Worm (Caenorhabditis elegans): ENCODE results near the gene str-3.

The str-3 gene

DNA sequence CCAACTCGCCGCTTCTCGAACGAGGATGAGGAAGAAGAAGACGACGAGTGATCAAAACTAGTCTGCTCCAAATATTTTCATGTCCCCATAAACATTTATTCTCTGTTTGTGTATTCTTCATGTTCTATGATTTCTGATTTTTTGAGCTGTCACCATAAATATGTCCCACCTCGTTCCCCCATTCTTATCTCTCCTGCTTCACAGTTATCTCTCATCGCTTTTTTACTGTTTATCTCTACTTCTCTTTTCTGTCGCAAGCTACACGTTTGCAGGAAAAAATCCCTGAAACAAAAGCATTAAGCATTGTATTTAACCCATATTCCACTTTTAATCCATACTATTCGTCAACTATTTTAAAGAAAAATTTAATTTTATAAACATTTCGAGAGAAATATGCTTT is 30.6 kb upstream of the str-3 start:
- TF ChIP-seq ets-4 (tag; optimal IDR thresholded peaks at IDR 0.05) (no peak), ceh-48 (tag; optimal IDR thresholded peaks at IDR 0.05) (no peak), pax-1 (tag; optimal IDR thresholded peaks at IDR 0.05) (no peak), gmeb-2 (tag; optimal IDR thresholded peaks at IDR 0.05) (no peak)

DNA sequence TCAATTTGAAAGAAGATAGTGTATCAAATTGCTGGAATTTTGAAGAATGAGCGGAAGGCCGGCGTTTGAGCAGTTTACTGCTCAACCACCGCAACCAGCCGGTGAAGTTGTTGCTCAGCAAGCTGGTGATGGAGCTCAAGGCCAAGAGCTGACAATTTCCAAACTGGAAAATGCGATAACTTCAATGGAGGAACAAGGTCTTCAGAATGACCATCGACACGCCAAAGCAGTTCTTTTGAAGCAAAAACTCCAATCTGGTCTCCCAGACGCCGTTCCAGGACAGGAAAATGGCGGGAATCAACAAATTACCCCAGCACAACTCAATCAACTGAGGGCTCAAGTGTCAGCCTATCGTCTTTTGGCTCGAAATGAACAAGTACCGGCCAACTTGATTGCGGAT is 25.9 kb upstream of the str-3 start:
- TF ChIP-seq unc-3 (GFP tag; conservative IDR thresholded peaks at IDR 0.05) (no peak), unc-3 (tag; optimal IDR thresholded peaks at IDR 0.05) (no peak), pax-1 (tag; optimal IDR thresholded peaks at IDR 0.05) (no peak), fkh-10 (GFP tag; optimal IDR thresholded peaks at IDR 0.05) (no peak), elt-4 (tag; optimal IDR thresholded peaks at IDR 0.05) (no peak), ceh-31 (tag; optimal IDR thresholded peaks at IDR 0.05) (no peak), npax-4 (tag; optimal IDR thresholded peaks at IDR 0.05) (no peak), pqm-1 (tag; optimal IDR thresholded peaks at IDR 0.05) (no peak), ceh-48 (tag; optimal IDR thresholded peaks at IDR 0.05) (no peak), ceh-22 (tag; optimal IDR thresholded peaks at IDR 0.05) (no peak), hlh-6 (tag; optimal IDR thresholded peaks at IDR 0.05) (no peak), eyg-1 (tag; optimal IDR thresholded peaks at IDR 0.05) (no peak), ztf-16 (tag; optimal IDR thresholded peaks at IDR 0.05) (no peak)

DNA sequence TGAATTAATAATTGTTTCAGACTA is 25.6 kb upstream of the str-3 start, which contains the start of gene swsn-4:
swsn-4 (plus strand) TSS at position 21 of the 24 bp plus-strand sequence.
- no peak for TF ChIP-seq rnt-1 (tag; optimal IDR thresholded peaks at IDR 0.05)
- no peak for TF ChIP-seq C08G9.2 (tag; optimal IDR thresholded peaks at IDR 0.05)
- no peak for TF ChIP-seq ceh-48 (tag; optimal IDR thresholded peaks at IDR 0.05)

DNA sequence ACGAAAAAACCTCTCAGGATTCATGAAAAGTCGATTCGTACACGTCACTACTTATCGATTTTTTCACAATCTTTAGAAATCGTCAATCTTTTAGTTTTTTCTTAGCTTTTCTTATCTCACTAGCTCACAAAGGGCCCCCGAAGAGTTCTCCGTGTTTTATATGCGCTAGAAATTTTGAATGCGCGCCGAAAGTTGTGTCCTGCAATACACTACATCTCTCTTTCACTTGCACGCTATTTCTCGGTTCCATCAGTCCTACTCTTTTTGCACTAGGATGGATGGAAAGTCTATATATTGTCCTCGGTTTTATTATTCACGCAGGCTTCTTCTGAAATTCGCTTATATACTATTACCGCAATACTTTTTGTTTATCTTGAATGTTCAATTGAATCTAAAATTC is 25.4 kb upstream of the str-3 start:
- TF ChIP-seq pat-9 (tag; optimal IDR thresholded peaks at IDR 0.05) (no peak), K02D7.2 (tag; optimal IDR thresholded peaks at IDR 0.05) (no peak)

DNA sequence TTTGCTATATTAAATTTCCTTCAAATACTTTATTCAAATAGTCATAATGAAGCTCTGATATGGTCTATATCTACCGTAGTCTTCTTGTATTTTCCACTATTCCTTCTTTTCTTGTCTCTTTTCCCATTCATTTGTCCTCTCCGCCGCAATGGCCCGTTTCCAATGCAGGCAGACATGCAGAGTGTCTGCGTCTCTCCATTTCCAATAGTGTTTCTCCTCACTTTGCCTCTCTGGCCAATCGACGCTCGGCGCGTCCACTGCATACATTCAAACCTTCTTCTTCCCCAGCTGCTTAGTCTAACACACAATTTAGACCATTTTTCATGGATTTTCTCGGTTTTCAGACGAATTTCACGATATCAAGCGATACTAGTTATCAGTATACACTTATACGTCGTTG is 25.0 kb upstream of the str-3 start:
- TF ChIP-seq nfya-1 (tag; optimal IDR thresholded peaks at IDR 0.05), result peak; percentile 100
- TF ChIP-seq ceh-2 (tag; optimal IDR thresholded peaks at IDR 0.05), result peak; percentile 6
- no peak; the same call in 1 of the 2 replicates for TF ChIP-seq sox-2 (GFP tag; IDR thresholded peaks at IDR 0.05)
- TF ChIP-seq pros-1 (tag; optimal IDR thresholded peaks at IDR 0.05), result peak; percentile 40
- TF ChIP-seq ceh-34 (tag; optimal IDR thresholded peaks at IDR 0.05), result peak; percentile 17
- TF ChIP-seq ceh-14 (tag; optimal IDR thresholded peaks at IDR 0.05), result no peak
- peak; percentile 40 for TF ChIP-seq ceh-31 (tag; optimal IDR thresholded peaks at IDR 0.05)
- no peak for TF ChIP-seq fkh-6 (tag; optimal IDR thresholded peaks at IDR 0.05)
- no peak for TF ChIP-seq pqm-1 (tag; optimal IDR thresholded peaks at IDR 0.05)

DNA sequence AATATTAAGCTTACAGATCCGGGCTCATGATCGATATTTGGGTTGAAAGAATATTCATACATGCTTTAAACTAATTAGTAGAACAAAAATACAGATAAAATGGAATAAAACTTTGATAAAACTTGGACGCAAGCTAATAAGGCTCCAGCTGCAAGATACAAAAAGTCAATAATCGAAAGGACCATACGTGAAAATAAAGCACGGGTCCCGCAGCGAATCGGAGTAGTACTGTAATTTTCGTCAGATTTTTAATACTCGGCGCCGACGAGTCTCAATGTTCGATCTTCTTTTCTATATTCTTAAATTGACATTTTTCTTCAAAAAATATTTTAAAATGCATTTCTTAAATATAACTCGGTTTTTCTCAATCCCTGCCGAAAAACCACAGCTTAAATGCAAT is 24.5 kb upstream of the str-3 start, which contains the start of gene spo-11:
spo-11 (minus strand) TSS at position 189 of the 400 bp plus-strand sequence.
- no peak for TF ChIP-seq dve-1 (tag; optimal IDR thresholded peaks at IDR 0.05)
- TF ChIP-seq pha-4 (tag; optimal IDR thresholded peaks at IDR 0.05), result no peak
- TF ChIP-seq ama-1 (optimal IDR thresholded peaks at IDR 0.05), result no peak

DNA sequence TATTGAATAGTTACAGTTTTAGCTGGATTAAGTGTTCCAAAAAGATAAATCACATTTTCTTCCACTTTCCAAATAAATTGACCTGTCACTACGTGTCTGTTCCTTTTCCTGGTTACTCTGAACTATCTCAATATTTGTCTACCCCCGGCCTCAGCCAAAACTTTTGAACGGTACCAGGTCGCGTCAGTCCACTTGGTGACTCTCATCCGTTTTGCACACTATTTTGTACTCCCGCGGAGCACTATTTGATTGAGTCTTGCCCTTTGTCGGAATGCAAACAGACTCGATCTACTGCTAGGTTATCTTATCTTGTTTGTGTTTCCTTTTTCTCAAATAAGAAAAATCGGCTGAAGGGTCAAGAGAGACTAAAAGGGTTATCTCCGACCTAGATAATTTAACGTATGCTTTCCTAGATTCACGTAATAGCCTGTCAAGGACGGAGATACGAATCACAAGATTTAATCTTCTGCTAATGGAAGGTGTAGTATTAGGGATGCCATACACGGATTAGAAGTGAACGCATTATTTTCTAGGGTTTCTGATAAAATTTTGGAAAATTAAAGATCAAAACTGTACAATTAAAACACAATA is 19.9 kb upstream of the str-3 start:
- peak; percentile 15 for TF ChIP-seq elt-2 (tag; optimal IDR thresholded peaks at IDR 0.05)
- no peak for TF ChIP-seq sox-2 (GFP tag; IDR thresholded peaks at IDR 0.05)
- TF ChIP-seq ceh-14 (tag; optimal IDR thresholded peaks at IDR 0.05), result no peak
- no peak for TF ChIP-seq hlh-13 (GFP tag; optimal IDR thresholded peaks at IDR 0.05)
